Fruit fly (Drosophila melanogaster) whole organism, embryonic: ENCODE results near the gene DCP2.

ENCODE experiments used
- CG10267 ChIP-seq: fragments of 200-800 bp; sonication (Bioruptor generic); optimal IDR thresholded peaks from 2 replicates; lab custom pipeline; 2018; ENCODE audit warnings: missing biosample characterization, mild to moderate bottlenecking, missing genetic modification characterization, moderate library complexity
- CG11560 ChIP-seq: fragments of 200-800 bp; sonication (Bioruptor generic); IDR thresholded peaks from 3 replicates; pipeline ENCODE4 v1.3.6; 2022; ENCODE audit warnings: missing biosample characterization, missing genetic modification characterization
- CG12942 ChIP-seq: fragments of 200-800 bp; sonication (Bioruptor generic); optimal IDR thresholded peaks from 3 replicates; lab custom pipeline; 2016; ENCODE audit warnings: missing biosample characterization, missing genetic modification characterization
- CG13287 ChIP-seq: fragments of 200-800 bp; sonication (Bioruptor generic); IDR thresholded peaks from 2 replicates; pipeline ENCODE4 v1.3.6; 2022; ENCODE audit warnings: missing biosample characterization, missing genetic modification characterization; ENCODE audit not compliant: partially characterized antibody
- CG13296 ChIP-seq: fragments of 200-800 bp; sonication (Bioruptor generic); optimal IDR thresholded peaks from 3 replicates; lab custom pipeline; 2018; ENCODE audit warnings: missing biosample characterization, mild to moderate bottlenecking, missing genetic modification characterization
- CG13624 ChIP-seq: fragments of 200-800 bp; sonication (Bioruptor generic); optimal IDR thresholded peaks from 2 replicates; lab custom pipeline; 2016; ENCODE audit warnings: missing biosample characterization, missing genetic modification characterization
- CG17328 ChIP-seq: fragments of 200-800 bp; sonication (Bioruptor generic); IDR thresholded peaks from 2 replicates; pipeline ENCODE4 v1.3.6; 2022; ENCODE audit warnings: missing biosample characterization, missing genetic modification characterization
- CG18011 ChIP-seq: fragments of 200-800 bp; sonication (Bioruptor generic); optimal IDR thresholded peaks from 2 replicates; lab custom pipeline; 2017; ENCODE audit warnings: missing biosample characterization, missing genetic modification characterization, mild to moderate bottlenecking, moderate library complexity, missing genotype
- CG2889 ChIP-seq: fragments of 200-800 bp; sonication (Bioruptor generic); IDR thresholded peaks from 3 replicates; pipeline ENCODE4 v1.3.6; 2022; ENCODE audit warnings: missing biosample characterization, missing genetic modification characterization
- CG32772 ChIP-seq: fragments of 200-800 bp; sonication (Bioruptor generic); IDR thresholded peaks from 2 replicates; pipeline ENCODE4 v1.3.6; 2022; ENCODE audit warnings: missing biosample characterization, missing genetic modification characterization
- CG4360 ChIP-seq: fragments of 200-800 bp; sonication (Bioruptor generic); IDR thresholded peaks from 2 replicates; pipeline ENCODE4 v1.3.6; 2022; ENCODE audit warnings: missing biosample characterization, missing genetic modification characterization
- CG7786 ChIP-seq: fragments of 200-800 bp; sonication (Bioruptor generic); optimal IDR thresholded peaks from 2 replicates; lab custom pipeline; 2016; ENCODE audit warnings: missing biosample characterization, missing genetic modification characterization
- CG9609 ChIP-seq: fragments of 200-800 bp; sonication (Bioruptor generic); optimal IDR thresholded peaks from 3 replicates; lab custom pipeline; 2016; ENCODE audit warnings: missing biosample characterization, missing genetic modification characterization
- D19B ChIP-seq: fragments of 200-800 bp; sonication (Bioruptor generic); optimal IDR thresholded peaks from 2 replicates; lab custom pipeline; 2017; ENCODE audit warnings: missing biosample characterization, mild to moderate bottlenecking, missing genetic modification characterization
- Deaf1 ChIP-seq: fragments of 200-800 bp; optimal IDR thresholded peaks from 3 replicates; lab custom pipeline; 2019; ENCODE audit warnings: missing biosample characterization, mild to moderate bottlenecking, missing genetic modification characterization, moderate library complexity
- Dek ChIP-seq: fragments of 200-800 bp; sonication (Bioruptor generic); optimal IDR thresholded peaks from 3 replicates; lab custom pipeline; 2019; ENCODE audit warnings: missing biosample characterization, mild to moderate bottlenecking, missing genetic modification characterization, moderate library complexity
- Dip3 ChIP-seq: fragments of 200-800 bp; sonication (Bioruptor generic); optimal IDR thresholded peaks from 3 replicates; lab custom pipeline; 2016; ENCODE audit warnings: missing biosample characterization, missing genetic modification characterization
- Ets97D ChIP-seq: fragments of 200-800 bp; sonication (Bioruptor generic); optimal IDR thresholded peaks from 3 replicates; lab custom pipeline; 2016; ENCODE audit warnings: missing biosample characterization, missing genetic modification characterization
- Hr3 ChIP-seq: fragments of 200-800 bp; sonication (Bioruptor generic); optimal IDR thresholded peaks from 3 replicates; lab custom pipeline; 2016; ENCODE audit warnings: missing biosample characterization, missing genetic modification characterization
- Oaz ChIP-seq: fragments of 200-800 bp; sonication (Bioruptor generic); IDR thresholded peaks from 2 replicates; pipeline ENCODE4 v1.3.6; 2022; ENCODE audit warnings: missing biosample characterization, missing genetic modification characterization
- Sin3A ChIP-seq: fragments of >200 bp; optimal IDR thresholded peaks from 2 replicates; lab custom pipeline; 2018
- Spps ChIP-seq: fragments of 200-800 bp; sonication (Bioruptor generic); optimal IDR thresholded peaks from 2 replicates; lab custom pipeline; 2018; ENCODE audit warnings: missing biosample characterization, mild to moderate bottlenecking, missing genetic modification characterization
- al ChIP-seq: fragments of 200-800 bp; sonication (Bioruptor generic); IDR thresholded peaks from 2 replicates; pipeline ENCODE4 v1.3.6; 2022; ENCODE audit warnings: missing biosample characterization, missing genetic modification characterization
- ap ChIP-seq: fragments of 200-800 bp; sonication (Bioruptor generic); IDR thresholded peaks from 2 replicates; pipeline ENCODE4 v1.3.6; 2022; ENCODE audit warnings: missing biosample characterization, missing genetic modification characterization
- crc ChIP-seq: fragments of 200-800 bp; sonication (Bioruptor generic); optimal IDR thresholded peaks from 2 replicates; lab custom pipeline; 2016; ENCODE audit warnings: missing biosample characterization, missing genetic modification characterization
- danr ChIP-seq: fragments of 200-800 bp; sonication (Bioruptor generic); IDR thresholded peaks from 2 replicates; pipeline ENCODE4 v1.3.6; 2022; ENCODE audit warnings: missing biosample characterization, missing genetic modification characterization
- dmrt11E ChIP-seq: fragments of 200-800 bp; sonication (Bioruptor generic); optimal IDR thresholded peaks from 3 replicates; lab custom pipeline; 2018; ENCODE audit warnings: missing biosample characterization, mild to moderate bottlenecking, missing genetic modification characterization, moderate library complexity
- dpn ChIP-seq, 2 experiments: fragments of 200-800 bp; sonication (Bioruptor generic); optimal IDR thresholded peaks; 3 replicates each; lab custom pipeline; 2016; ENCODE audit warnings: missing biosample characterization in 2 of 2, missing genetic modification characterization in 2 of 2
- dysf ChIP-seq: fragments of 200-800 bp; sonication (Bioruptor generic); IDR thresholded peaks from 3 replicates; pipeline ENCODE4 v1.3.6; 2022; ENCODE audit warnings: missing biosample characterization, missing genetic modification characterization
- ewg ChIP-seq: fragments of 200-800 bp; sonication (Bioruptor generic); optimal IDR thresholded peaks from 3 replicates; lab custom pipeline; 2017; ENCODE audit warnings: mild to moderate bottlenecking, missing biosample characterization, missing genetic modification reagents, missing genetic modification characterization
- exex ChIP-seq: fragments of 200-800 bp; sonication (Bioruptor generic); optimal IDR thresholded peaks from 4 replicates; lab custom pipeline; 2018; ENCODE audit warnings: missing biosample characterization, mild to moderate bottlenecking, missing genetic modification characterization, moderate library complexity
- fru ChIP-seq: fragments of >200 bp; optimal IDR thresholded peaks from 2 replicates; lab custom pipeline; 2017
- gcm ChIP-seq: fragments of 200-800 bp; sonication (Bioruptor generic); optimal IDR thresholded peaks from 2 replicates; lab custom pipeline; 2019; ENCODE audit warnings: missing biosample characterization, mild to moderate bottlenecking, missing genetic modification characterization, moderate library complexity
- grau ChIP-seq: fragments of 200-800 bp; optimal IDR thresholded peaks from 3 replicates; lab custom pipeline; 2019; ENCODE audit warnings: missing biosample characterization, mild to moderate bottlenecking, missing genetic modification characterization, moderate library complexity
- gsb-n ChIP-seq: fragments of 200-800 bp; sonication (Bioruptor generic); optimal IDR thresholded peaks from 3 replicates; lab custom pipeline; 2018; ENCODE audit warnings: missing biosample characterization, mild to moderate bottlenecking, missing genetic modification characterization
- ham ChIP-seq: fragments of 200-800 bp; sonication (Bioruptor generic); IDR thresholded peaks from 2 replicates; pipeline ENCODE4 v1.3.6; 2022; ENCODE audit warnings: missing biosample characterization, missing genetic modification characterization
- hkb ChIP-seq, 2 experiments: fragments of 200-800 bp in 1 of 2; fragments of >200 bp in 1 of 2; sonication (Bioruptor generic) in 1 of 2; IDR thresholded peaks in 1 of 2; optimal IDR thresholded peaks in 1 of 2; 2 replicates each; pipeline versions ENCODE4 v1.3.6 to Lab custom; 2017 to 2022; ENCODE audit warnings: missing biosample characterization in 1 of 2, missing genetic modification characterization in 1 of 2
- jigr1 ChIP-seq: fragments of 200-800 bp; sonication (Bioruptor generic); IDR thresholded peaks from 3 replicates; pipeline ENCODE4 v1.3.6; 2022; ENCODE audit warnings: missing biosample characterization, missing genetic modification characterization
- lola ChIP-seq, 3 experiments: fragments of >200 bp in 2 of 3; fragments of 200-800 bp in 1 of 3; sonication (Bioruptor generic) in 1 of 3; optimal IDR thresholded peaks; 2 replicates each; lab custom pipeline; 2017 to 2019; ENCODE audit warnings: missing biosample characterization in 3 of 3, missing genetic modification characterization in 3 of 3, mild to moderate bottlenecking in 1 of 3, moderate library complexity in 1 of 3
- nerfin-1 ChIP-seq: fragments of 200-800 bp; sonication (Bioruptor generic); optimal IDR thresholded peaks from 3 replicates; lab custom pipeline; 2019; ENCODE audit warnings: missing biosample characterization, mild to moderate bottlenecking, missing genetic modification characterization, moderate library complexity
- org-1 ChIP-seq: fragments of 200-800 bp; sonication (Bioruptor generic); optimal IDR thresholded peaks from 2 replicates; lab custom pipeline; 2017; ENCODE audit warnings: missing biosample characterization, missing genetic modification characterization
- row ChIP-seq: fragments of 200-800 bp; sonication (Bioruptor generic); IDR thresholded peaks from 3 replicates; pipeline ENCODE4 v1.3.6; 2022; ENCODE audit warnings: missing biosample characterization, missing genetic modification characterization
- scrt ChIP-seq: fragments of 200-800 bp; sonication (Bioruptor generic); optimal IDR thresholded peaks from 2 replicates; lab custom pipeline; 2018; ENCODE audit warnings: missing biosample characterization, mild to moderate bottlenecking, missing genetic modification characterization, moderate library complexity
- sd ChIP-seq: fragments of 200-800 bp; sonication (Bioruptor generic); optimal IDR thresholded peaks from 3 replicates; lab custom pipeline; 2018; ENCODE audit warnings: missing biosample characterization, mild to moderate bottlenecking, missing genetic modification characterization, moderate library complexity
- tio ChIP-seq: fragments of 200-800 bp; sonication (Bioruptor generic); optimal IDR thresholded peaks from 2 replicates; lab custom pipeline; 2017; ENCODE audit warnings: missing biosample characterization, missing genetic modification characterization, inconsistent platforms
- tll ChIP-seq, 2 experiments: fragments of 200-800 bp in 1 of 2; fragments of >200 bp in 1 of 2; sonication (Bioruptor generic) in 1 of 2; optimal IDR thresholded peaks; 2 replicates each; lab custom pipeline; 2017 to 2019; ENCODE audit warnings: missing biosample characterization in 2 of 2, missing genetic modification characterization in 2 of 2, mild to moderate bottlenecking in 1 of 2, moderate library complexity in 1 of 2
- trem ChIP-seq: fragments of 200-800 bp; optimal IDR thresholded peaks from 3 replicates; lab custom pipeline; 2019; ENCODE audit warnings: missing biosample characterization, mild to moderate bottlenecking, missing genetic modification characterization, moderate library complexity
- twi ChIP-seq: fragments of 200-800 bp; optimal IDR thresholded peaks from 2 replicates; lab custom pipeline; 2019; ENCODE audit warnings: missing biosample characterization, mild to moderate bottlenecking, missing genetic modification characterization, moderate library complexity
- vfl ChIP-seq: fragments of 200-800 bp; sonication (Bioruptor generic); optimal IDR thresholded peaks from 2 replicates; lab custom pipeline; 2016; ENCODE audit warnings: missing biosample characterization, missing genetic modification characterization

The DCP2 gene

DNA sequence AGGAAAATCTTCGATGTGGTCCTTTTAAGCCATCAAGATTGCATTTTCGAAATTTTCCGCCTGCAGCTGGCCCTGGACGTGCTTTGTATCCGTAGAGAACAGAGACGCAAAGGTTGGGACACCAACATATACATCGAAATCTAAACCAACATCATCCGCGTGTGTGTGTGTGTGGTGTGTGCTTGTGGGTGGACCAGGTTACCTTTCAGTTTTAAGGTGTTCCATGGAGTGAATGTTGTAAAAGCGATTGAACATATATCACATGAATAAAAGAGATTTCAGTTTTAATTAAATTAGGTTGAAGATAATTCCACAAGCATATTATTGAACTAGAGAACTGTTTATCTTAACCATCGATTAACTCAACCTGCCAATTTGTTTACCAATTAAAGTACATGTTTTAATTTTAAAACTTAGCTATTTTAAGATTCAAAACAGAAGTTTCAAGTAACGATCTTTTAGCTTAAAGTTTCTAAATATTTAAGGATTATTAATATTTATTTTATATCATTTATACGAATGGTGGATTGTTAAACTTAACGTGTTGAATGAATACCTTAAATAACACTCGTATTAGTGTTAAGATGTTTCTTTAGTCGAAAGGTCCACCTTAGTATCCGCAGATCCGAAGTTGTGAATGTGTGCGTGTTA, 887 bp upstream of the DCP2 start (continued):
- TF ChIP-seq CG32772 (GFP tag; lab: Robert Waterston, UW) (0 out of 2 replicates have a peak, but pooled peaks have one; percentile 10), sd (tag; lab: Kevin White, UChicago) (no peak), tio (GFP tag; lab: Kevin White, UChicago) (peak; percentile 73), exex (tag; lab: Kevin White, UChicago) (peak; percentile 55), CG18011 (GFP tag; lab: Kevin White, UChicago) (peak; percentile 60), dpn (GFP tag; optimal IDR thresholded peaks at IDR 0.05; lab: Kevin White, UChicago) (peak; percentile 35 to 65), CG10267 (peak; percentile 66), trem (tag; lab: Kevin White, UChicago) (peak; percentile 11), gsb-n (tag; lab: Kevin White, UChicago) (peak; percentile 24), dysf (GFP tag; lab: Robert Waterston, UW) (peak; percentile 69; the same call in 1 of the 3 replicates), ewg (GFP tag; lab: Kevin White, UChicago) (peak; percentile 62), CG13287 (0 out of 2 replicates have a peak, but pooled peaks have one; percentile 45), gcm (GFP tag; lab: Kevin White, UChicago) (peak; percentile 55), nerfin-1 (tag; lab: Kevin White, UChicago) (peak; percentile 58), Oaz (GFP tag; lab: Robert Waterston, UW) (0 out of 2 replicates have a peak, but pooled peaks have one; percentile 43), danr (0 out of 2 replicates have a peak, but pooled peaks have one; percentile 24), scrt (GFP tag; lab: Kevin White, UChicago) (peak; percentile 71), jigr1 (GFP tag; lab: Robert Waterston, UW) (no peak), org-1 (GFP tag; lab: Kevin White, UChicago) (peak; percentile 80), grau (tag; lab: Kevin White, UChicago) (peak; percentile 88), vfl (GFP tag; lab: Kevin White, UChicago) (peak; percentile 26), Spps (tag; lab: Kevin White, UChicago) (peak; percentile 29), hkb (optimal IDR thresholded peaks at IDR 0.05; lab: Kevin White, UChicago) (no peak), hkb (GFP tag; IDR thresholded peaks at IDR 0.05; lab: Robert Waterston, UW) (peak; percentile 54), ap (GFP tag; lab: Robert Waterston, UW) (no peak), Dip3 (GFP tag; lab: Kevin White, UChicago) (peak; percentile 34), crc (GFP tag; lab: Kevin White, UChicago) (no peak), Hr3 (GFP tag; lab: Kevin White, UChicago) (peak; percentile 62), D19B (GFP tag; lab: Kevin White, UChicago) (peak; percentile 75), CG9609 (peak; percentile 62), al (GFP tag; lab: Robert Waterston, UW) (peak; percentile 43; the same call in 1 of the 2 replicates), Deaf1 (tag; lab: Kevin White, UChicago) (peak; percentile 66), lola (GFP tag; optimal IDR thresholded peaks at IDR 0.05; lab: Kevin White, UChicago) (peak in 1 of 3 experiments; percentile 66), fru (lab: Kevin White, UChicago) (no peak), CG13624 (GFP tag; lab: Kevin White, UChicago) (peak; percentile 52), CG11560 (tag; lab: Robert Waterston, UW) (no peak), CG17328 (GFP tag; lab: Robert Waterston, UW) (peak; percentile 28; the same call in 1 of the 2 replicates), CG13296 (GFP tag; lab: Kevin White, UChicago) (peak; percentile 87), row (GFP tag; lab: Robert Waterston, UW) (peak; percentile 53; the same call in 2 of the 3 replicates), ham (no peak), twi (tag; lab: Kevin White, UChicago) (peak; percentile 50), dmrt11E (tag; lab: Kevin White, UChicago) (peak; percentile 37), Dek (tag; lab: Kevin White, UChicago) (peak; percentile 76), CG12942 (GFP tag; lab: Kevin White, UChicago) (peak; percentile 30), Sin3A (lab: Kevin White, UChicago) (no peak), CG2889 (GFP tag; lab: Robert Waterston, UW) (no peak), CG7786 (peak; percentile 69), CG4360 (GFP tag; lab: Robert Waterston, UW) (no peak), Ets97D (GFP tag; lab: Kevin White, UChicago) (no peak), tll (GFP tag; optimal IDR thresholded peaks at IDR 0.05; lab: Kevin White, UChicago) (no peak)
